Worm (Caenorhabditis elegans) whole organism, midembryonic: Measurements from ENCODE around the gene nlp-41.

Source experiments
- T22C8.4 ChIP-seq: fragments of 200-800 bp; sonication (Bioruptor generic); IDR thresholded peaks from 2 replicates; pipeline ENCODE4 v1.3.6; 2022; ENCODE audit warnings: missing genetic modification characterization, missing compliant biosample characterization
- cog-1 ChIP-seq: sonication (generic microtip); optimal IDR thresholded peaks from 2 replicates; lab custom pipeline; 2016; ENCODE audit warnings: missing genetic modification characterization, missing compliant biosample characterization
- flt-1 ChIP-seq: fragments of 200-800 bp; sonication (Bioruptor generic); IDR thresholded peaks from 2 replicates; pipeline ENCODE4 v1.3.6; 2022; ENCODE audit warnings: missing genetic modification characterization, missing compliant biosample characterization
- klf-2 ChIP-seq: fragments of 200-800 bp; sonication (Bioruptor generic); conservative IDR thresholded peaks from 2 replicates; pipeline ENCODE4 v1.3.6; 2022; ENCODE audit warnings: missing genetic modification reagents, missing genetic modification characterization, missing compliant biosample characterization
- med-1 ChIP-seq: sonication (generic microtip); optimal IDR thresholded peaks from 2 replicates; lab custom pipeline; 2017; ENCODE audit warnings: missing genetic modification characterization, mild to moderate bottlenecking, missing compliant biosample characterization, antibody characterized with exemption, missing genetic modification reagents; ENCODE audit not compliant: insufficient read depth
- ref-1 ChIP-seq: fragments of 200-800 bp; sonication (Bioruptor generic); conservative IDR thresholded peaks from 2 replicates; pipeline ENCODE4 v1.3.6; 2022; ENCODE audit warnings: missing genetic modification reagents, missing genetic modification characterization, missing compliant biosample characterization
- tab-1 ChIP-seq: fragments of 200-800 bp; sonication (Bioruptor generic); IDR thresholded peaks from 2 replicates; pipeline ENCODE4 v1.3.6; 2022; ENCODE audit warnings: missing genetic modification characterization, missing compliant biosample characterization
- ztf-23 ChIP-seq: fragments of 200-800 bp; sonication (Bioruptor generic); IDR thresholded peaks from 2 replicates; pipeline ENCODE4 v1.3.6; 2022; ENCODE audit warnings: missing genetic modification reagents, missing genetic modification characterization, missing compliant biosample characterization
- ztf-29 ChIP-seq: fragments of 200-800 bp; sonication (Bioruptor generic); IDR thresholded peaks from 2 replicates; pipeline ENCODE4 v1.3.6; 2022; ENCODE audit warnings: missing genetic modification reagents, missing genetic modification characterization, missing compliant biosample characterization

nlp-41 gene

ce11 chrII:14523070-14523572 lies 27.6 kb upstream of the nlp-41 start, which contains the start of gene btb-20:
btb-20 (minus strand) TSS chrII:14523522.
- TF ChIP-seq ztf-23 (GFP tag; lab: Robert Waterston, UW): no peak
- no peak for TF ChIP-seq med-1
- TF ChIP-seq ref-1 (GFP tag; lab: Robert Waterston, UW): no peak
- no peak for TF ChIP-seq T22C8.4 (GFP tag; lab: Robert Waterston, UW)
- TF ChIP-seq cog-1 (tag; lab: Kevin White, UChicago): no peak
- TF ChIP-seq ztf-29 (GFP tag; lab: Robert Waterston, UW): no peak

ce11 chrII:14523645-14524223 lies 27.0 kb upstream of the nlp-41 start, which contains the start of gene pot-2:
pot-2 (plus strand) TSS chrII:14524173.
- TF ChIP-seq tab-1 (GFP tag; lab: Robert Waterston, UW): no peak
- no peak for TF ChIP-seq cog-1 (tag; lab: Kevin White, UChicago)
- no peak for TF ChIP-seq ref-1 (GFP tag; lab: Robert Waterston, UW)
- TF ChIP-seq T22C8.4 (GFP tag; lab: Robert Waterston, UW): no peak
- no peak for TF ChIP-seq ztf-23 (GFP tag; lab: Robert Waterston, UW)
- no peak for TF ChIP-seq med-1
- no peak for TF ChIP-seq ztf-29 (GFP tag; lab: Robert Waterston, UW)
- no peak for TF ChIP-seq flt-1 (GFP tag; lab: Robert Waterston, UW)
- no peak for TF ChIP-seq klf-2 (GFP tag; lab: Robert Waterston, UW)

ce11 chrII:14525013-14525412 lies 25.7 kb upstream of the nlp-41 start, which contains the start of gene F57C2.4:
F57C2.4 (plus strand) TSS chrII:14525313.
- TF ChIP-seq klf-2 (GFP tag; lab: Robert Waterston, UW): no peak
- TF ChIP-seq ref-1 (GFP tag; lab: Robert Waterston, UW): no peak

- no peak for TF ChIP-seq ref-1 (GFP tag; lab: Robert Waterston, UW)
- no peak for TF ChIP-seq ztf-29 (GFP tag; lab: Robert Waterston, UW)
- TF ChIP-seq med-1: no peak
- TF ChIP-seq ztf-23 (GFP tag; lab: Robert Waterston, UW): no peak
- no peak for TF ChIP-seq tab-1 (GFP tag; lab: Robert Waterston, UW)
- no peak for TF ChIP-seq flt-1 (GFP tag; lab: Robert Waterston, UW)
- TF ChIP-seq T22C8.4 (GFP tag; lab: Robert Waterston, UW): no peak
- TF ChIP-seq cog-1 (tag; lab: Kevin White, UChicago): no peak
- TF ChIP-seq klf-2 (GFP tag; lab: Robert Waterston, UW): no peak
These were observed 23.6 kb upstream of the nlp-41 start for ce11 chrII:14527104-14527503.

ce11 chrII:14528233-14528802 lies 22.4 kb upstream of the nlp-41 start, which contains the start of the genes F57C2.5 and spat-1:
F57C2.5 (minus strand) TSS chrII:14528239.
spat-1 (plus strand) TSS chrII:14528752.
- TF ChIP-seq med-1 (no peak), T22C8.4 (GFP tag; lab: Robert Waterston, UW) (no peak), klf-2 (GFP tag; lab: Robert Waterston, UW) (peak; percentile 67; the same call in 1 of the 2 replicates), tab-1 (GFP tag; lab: Robert Waterston, UW) (no peak), ref-1 (GFP tag; lab: Robert Waterston, UW) (no peak), ztf-23 (GFP tag; lab: Robert Waterston, UW) (peak; percentile 63), cog-1 (tag; lab: Kevin White, UChicago) (peak; percentile 93), ztf-29 (GFP tag; lab: Robert Waterston, UW) (no peak), flt-1 (GFP tag; lab: Robert Waterston, UW) (0 out of 2 replicates have a peak, but pooled peaks have one; percentile 6)

- TF ChIP-seq ztf-23 (GFP tag; lab: Robert Waterston, UW) (no peak), flt-1 (GFP tag; lab: Robert Waterston, UW) (no peak), tab-1 (GFP tag; lab: Robert Waterston, UW) (no peak), ref-1 (GFP tag; lab: Robert Waterston, UW) (no peak), ztf-29 (GFP tag; lab: Robert Waterston, UW) (no peak), klf-2 (GFP tag; lab: Robert Waterston, UW) (no peak)
These were observed 16.7 kb upstream of the nlp-41 start, which contains the start of gene C04H5.1 for ce11 chrII:14534000-14534399. C04H5.1 (plus strand) TSS chrII:14534300.

- TF ChIP-seq med-1: no peak
These were observed 13.0 kb upstream of the nlp-41 start, which contains the start of the genes clec-147 and C04H5.7 for ce11 chrII:14537728-14538127. clec-147 (minus strand) TSS chrII:14537828. C04H5.7 (plus strand) TSS chrII:14537946.

ce11 chrII:14540551-14540950 lies 10.2 kb upstream of the nlp-41 start:
- TF ChIP-seq flt-1 (GFP tag; lab: Robert Waterston, UW): no peak
- TF ChIP-seq tab-1 (GFP tag; lab: Robert Waterston, UW): no peak
- TF ChIP-seq ztf-23 (GFP tag; lab: Robert Waterston, UW): no peak
- no peak for TF ChIP-seq med-1
- no peak for TF ChIP-seq klf-2 (GFP tag; lab: Robert Waterston, UW)
- TF ChIP-seq cog-1 (tag; lab: Kevin White, UChicago): no peak
- no peak for TF ChIP-seq T22C8.4 (GFP tag; lab: Robert Waterston, UW)
- no peak for TF ChIP-seq ref-1 (GFP tag; lab: Robert Waterston, UW)
- no peak for TF ChIP-seq ztf-29 (GFP tag; lab: Robert Waterston, UW)

ce11 chrII:14548691-14549090 lies 2.0 kb upstream of the nlp-41 start, which contains the start of gene gcy-29:
gcy-29 (minus strand) TSS chrII:14548791.
- TF ChIP-seq tab-1 (GFP tag; lab: Robert Waterston, UW) (no peak), ref-1 (GFP tag; lab: Robert Waterston, UW) (no peak), flt-1 (GFP tag; lab: Robert Waterston, UW) (no peak), med-1 (no peak), T22C8.4 (GFP tag; lab: Robert Waterston, UW) (no peak), klf-2 (GFP tag; lab: Robert Waterston, UW) (no peak), ztf-23 (GFP tag; lab: Robert Waterston, UW) (no peak), ztf-29 (GFP tag; lab: Robert Waterston, UW) (no peak), cog-1 (tag; lab: Kevin White, UChicago) (no peak)
